Fruit fly (Drosophila melanogaster) whole organism, embryonic: ENCODE measurements around the gene Gclm.
A peak's percentile ranks its signal among the peaks of the same experiment; 100 is the strongest.

Source experiments
- Ada2b ChIP-seq: fragments of 200-800 bp; sonication (Bioruptor generic); IDR thresholded peaks from 2 replicates; pipeline ENCODE4 v1.3.6; 2022; ENCODE audit warnings: missing biosample characterization, missing genetic modification characterization
- B-H2 ChIP-seq: fragments of 200-800 bp; sonication (Bioruptor generic); optimal IDR thresholded peaks from 2 replicates; lab custom pipeline; 2018; ENCODE audit warnings: missing biosample characterization, mild to moderate bottlenecking, missing genetic modification characterization
- Bdp1 ChIP-seq: fragments of 200-800 bp; sonication (Bioruptor generic); optimal IDR thresholded peaks from 3 replicates; lab custom pipeline; 2016; ENCODE audit warnings: missing biosample characterization, missing genetic modification characterization
- CG12391 ChIP-seq: fragments of 200-800 bp; sonication (Bioruptor generic); optimal IDR thresholded peaks from 3 replicates; lab custom pipeline; 2018; ENCODE audit warnings: missing biosample characterization, mild to moderate bottlenecking, missing genetic modification characterization, moderate library complexity
- CG12659 ChIP-seq: fragments of 200-800 bp; sonication (Bioruptor generic); optimal IDR thresholded peaks from 3 replicates; lab custom pipeline; 2017; ENCODE audit warnings: mild to moderate bottlenecking, missing biosample characterization, missing genetic modification reagents, missing genetic modification characterization
- CG12942 ChIP-seq: fragments of 200-800 bp; sonication (Bioruptor generic); optimal IDR thresholded peaks from 3 replicates; lab custom pipeline; 2016; ENCODE audit warnings: missing biosample characterization, missing genetic modification characterization
- CG13894 ChIP-seq: fragments of 200-800 bp; sonication (Bioruptor generic); optimal IDR thresholded peaks from 3 replicates; lab custom pipeline; 2018; ENCODE audit warnings: missing biosample characterization, mild to moderate bottlenecking, missing genetic modification characterization, moderate library complexity
- CG14050 ChIP-seq: fragments of 200-800 bp; sonication (Bioruptor generic); IDR thresholded peaks from 3 replicates; pipeline ENCODE4 v1.3.6; 2022; ENCODE audit warnings: missing biosample characterization, missing genetic modification characterization
- CG14860 ChIP-seq: fragments of 200-800 bp; sonication (Bioruptor generic); IDR thresholded peaks from 3 replicates; pipeline ENCODE4 v1.3.6; 2022; ENCODE audit warnings: missing biosample characterization, missing genetic modification characterization; ENCODE audit not compliant: partially characterized antibody
- CG15514 ChIP-seq: fragments of 200-800 bp; sonication (Bioruptor generic); optimal IDR thresholded peaks from 3 replicates; lab custom pipeline; 2017; ENCODE audit warnings: missing biosample characterization, missing genetic modification characterization, mild to moderate bottlenecking, moderate library complexity, missing genetic modification reagents
- CG15601 ChIP-seq: fragments of 200-800 bp; sonication (Bioruptor generic); optimal IDR thresholded peaks from 3 replicates; lab custom pipeline; 2019; ENCODE audit warnings: missing biosample characterization, mild to moderate bottlenecking, missing genetic modification characterization, moderate library complexity
- CG18262 ChIP-seq: fragments of 200-800 bp; optimal IDR thresholded peaks from 3 replicates; lab custom pipeline; 2019; ENCODE audit warnings: missing biosample characterization, mild to moderate bottlenecking, missing genetic modification characterization, moderate library complexity
- CG2129 ChIP-seq: fragments of 200-800 bp; sonication (Bioruptor generic); IDR thresholded peaks from 2 replicates; pipeline ENCODE4 v1.3.6; 2022; ENCODE audit warnings: missing biosample characterization, missing genetic modification characterization; ENCODE audit not compliant: partially characterized antibody
- CG30403 ChIP-seq: fragments of 200-800 bp; sonication (Bioruptor generic); optimal IDR thresholded peaks from 3 replicates; lab custom pipeline; 2016; ENCODE audit warnings: missing biosample characterization, missing genetic modification characterization
- CG6854 ChIP-seq: fragments of 200-800 bp; sonication (Bioruptor generic); optimal IDR thresholded peaks from 3 replicates; lab custom pipeline; 2017; ENCODE audit warnings: missing biosample characterization, mild to moderate bottlenecking, missing genetic modification characterization
- CG7963 ChIP-seq: fragments of 200-800 bp; sonication (Bioruptor generic); IDR thresholded peaks from 3 replicates; pipeline ENCODE4 v1.3.6; 2022; ENCODE audit warnings: missing biosample characterization, missing genetic modification characterization; ENCODE audit not compliant: partially characterized antibody
- CG9215 ChIP-seq: fragments of 200-800 bp; sonication (Bioruptor generic); IDR thresholded peaks from 2 replicates; pipeline ENCODE4 v1.3.6; 2022; ENCODE audit warnings: missing biosample characterization, missing genetic modification characterization
- CG9797 ChIP-seq: fragments of 200-800 bp; sonication (Bioruptor generic); optimal IDR thresholded peaks from 3 replicates; lab custom pipeline; 2018; ENCODE audit warnings: missing biosample characterization, mild to moderate bottlenecking, missing genetic modification characterization
- CTCF ChIP-seq: fragments of 200-800 bp; sonication (Bioruptor generic); optimal IDR thresholded peaks from 2 replicates; lab custom pipeline; 2017; ENCODE audit warnings: missing biosample characterization, mild to moderate bottlenecking, missing genetic modification characterization, moderate library complexity
- Dip2 ChIP-seq: fragments of 200-800 bp; sonication (Bioruptor generic); IDR thresholded peaks from 2 replicates; pipeline ENCODE4 v1.3.6; 2022; ENCODE audit warnings: missing biosample characterization, missing genetic modification characterization
- Ets65A ChIP-seq: fragments of 200-800 bp; sonication (Bioruptor generic); peaks from one replicate; lab custom pipeline; 2016; ENCODE audit warnings: missing biosample characterization, missing genetic modification characterization
- Lhr ChIP-seq: fragments of 200-800 bp; sonication (Bioruptor generic); optimal IDR thresholded peaks from 3 replicates; lab custom pipeline; 2017; ENCODE audit warnings: mild to moderate bottlenecking, missing biosample characterization, missing genetic modification reagents, missing genetic modification characterization
- Lpt ChIP-seq: fragments of >200 bp; optimal IDR thresholded peaks from 2 replicates; lab custom pipeline; 2018; ENCODE audit warnings: missing biosample characterization, missing genetic modification characterization
- Nf-YB ChIP-seq: fragments of 200-800 bp; sonication (Bioruptor generic); optimal IDR thresholded peaks from 3 replicates; lab custom pipeline; 2019; ENCODE audit warnings: missing biosample characterization, mild to moderate bottlenecking, missing genetic modification characterization, moderate library complexity
- Ptx1 ChIP-seq: fragments of 200-800 bp; sonication (Bioruptor generic); IDR thresholded peaks from 2 replicates; pipeline ENCODE4 v1.3.6; 2022; ENCODE audit warnings: missing biosample characterization, missing genetic modification characterization
- Scr ChIP-seq: fragments of 200-800 bp; sonication (Bioruptor generic); IDR thresholded peaks from 2 replicates; pipeline ENCODE4 v1.3.6; 2022; ENCODE audit warnings: missing biosample characterization, missing genetic modification characterization; ENCODE audit not compliant: partially characterized antibody
- Six4 ChIP-seq: fragments of 200-800 bp; sonication (Bioruptor generic); optimal IDR thresholded peaks from 2 replicates; lab custom pipeline; 2016; ENCODE audit warnings: missing biosample characterization, missing genetic modification characterization
- Spps ChIP-seq: fragments of 200-800 bp; sonication (Bioruptor generic); optimal IDR thresholded peaks from 2 replicates; lab custom pipeline; 2018; ENCODE audit warnings: missing biosample characterization, mild to moderate bottlenecking, missing genetic modification characterization
- Trl ChIP-seq, 3 experiments: fragments of >200 bp in 2 of 3; fragments of 200-800 bp in 1 of 3; sonication (Bioruptor generic) in 1 of 3; optimal IDR thresholded peaks; 2 replicates in 1 of 3; 3 replicates in 2 of 3; lab custom pipeline; 2016 to 2017; ENCODE audit warnings: missing biosample characterization in 1 of 3, missing genetic modification characterization in 1 of 3
- YL-1 ChIP-seq: fragments of 200-800 bp; sonication (Bioruptor generic); optimal IDR thresholded peaks from 3 replicates; lab custom pipeline; 2017; ENCODE audit warnings: missing biosample characterization, mild to moderate bottlenecking, missing genetic modification characterization
- ab ChIP-seq: fragments of 200-800 bp; sonication (Bioruptor generic); optimal IDR thresholded peaks from 2 replicates; lab custom pipeline; 2016; ENCODE audit warnings: missing biosample characterization, missing genetic modification characterization
- abd-A ChIP-seq: fragments of 200-800 bp; sonication (Bioruptor generic); optimal IDR thresholded peaks from 3 replicates; lab custom pipeline; 2019; ENCODE audit warnings: missing biosample characterization, mild to moderate bottlenecking, missing genetic modification characterization, moderate library complexity
- ap ChIP-seq: fragments of 200-800 bp; sonication (Bioruptor generic); IDR thresholded peaks from 2 replicates; pipeline ENCODE4 v1.3.6; 2022; ENCODE audit warnings: missing biosample characterization, missing genetic modification characterization
- bowl ChIP-seq: fragments of 200-800 bp; sonication (Bioruptor generic); IDR thresholded peaks from 2 replicates; pipeline ENCODE4 v1.3.6; 2022; ENCODE audit warnings: missing biosample characterization, missing genetic modification characterization
- cg ChIP-seq: fragments of 200-800 bp; sonication (Bioruptor generic); optimal IDR thresholded peaks from 3 replicates; lab custom pipeline; 2019; ENCODE audit warnings: missing biosample characterization, mild to moderate bottlenecking, missing genetic modification characterization, moderate library complexity
- crc ChIP-seq: fragments of 200-800 bp; sonication (Bioruptor generic); optimal IDR thresholded peaks from 2 replicates; lab custom pipeline; 2016; ENCODE audit warnings: missing biosample characterization, missing genetic modification characterization
- fd64A ChIP-seq: fragments of 200-800 bp; sonication (Bioruptor generic); optimal IDR thresholded peaks from 3 replicates; lab custom pipeline; 2018; ENCODE audit warnings: missing biosample characterization, mild to moderate bottlenecking, missing genetic modification characterization
- gfzf ChIP-seq: fragments of 200-800 bp; sonication (Bioruptor generic); optimal IDR thresholded peaks from 2 replicates; lab custom pipeline; 2016; ENCODE audit warnings: missing biosample characterization, mild to moderate bottlenecking, missing genetic modification characterization, moderate library complexity
- insv ChIP-seq, 2 experiments: fragments of 200-800 bp; sonication (Bioruptor generic); optimal IDR thresholded peaks; 3 replicates each; lab custom pipeline; 2016 to 2018; ENCODE audit warnings: missing biosample characterization in 2 of 2, missing genetic modification characterization in 2 of 2
- inv ChIP-seq: fragments of 200-800 bp; sonication (Bioruptor generic); IDR thresholded peaks from 2 replicates; pipeline ENCODE4 v1.3.6; 2022; ENCODE audit warnings: missing biosample characterization, missing genetic modification characterization; ENCODE audit not compliant: partially characterized antibody
- lbe ChIP-seq: fragments of 200-800 bp; sonication (Bioruptor generic); optimal IDR thresholded peaks from 2 replicates; lab custom pipeline; 2016; ENCODE audit warnings: missing biosample characterization, mild to moderate bottlenecking, missing genetic modification characterization
- lmd ChIP-seq: fragments of 200-800 bp; sonication (Bioruptor generic); IDR thresholded peaks from 2 replicates; pipeline ENCODE4 v1.3.6; 2022; ENCODE audit warnings: missing biosample characterization, missing genetic modification characterization
- lola ChIP-seq, 3 experiments: fragments of >200 bp in 2 of 3; fragments of 200-800 bp in 1 of 3; sonication (Bioruptor generic) in 1 of 3; optimal IDR thresholded peaks; 2 replicates each; lab custom pipeline; 2017 to 2019; ENCODE audit warnings: missing biosample characterization in 3 of 3, missing genetic modification characterization in 3 of 3, mild to moderate bottlenecking in 1 of 3, moderate library complexity in 1 of 3
- ranshi ChIP-seq: fragments of 200-800 bp; sonication (Bioruptor generic); IDR thresholded peaks from 2 replicates; pipeline ENCODE4 v1.3.6; 2022; ENCODE audit warnings: missing biosample characterization, missing genetic modification characterization
- scrt ChIP-seq: fragments of 200-800 bp; sonication (Bioruptor generic); optimal IDR thresholded peaks from 2 replicates; lab custom pipeline; 2018; ENCODE audit warnings: missing biosample characterization, mild to moderate bottlenecking, missing genetic modification characterization, moderate library complexity
- sd ChIP-seq: fragments of 200-800 bp; sonication (Bioruptor generic); optimal IDR thresholded peaks from 3 replicates; lab custom pipeline; 2018; ENCODE audit warnings: missing biosample characterization, mild to moderate bottlenecking, missing genetic modification characterization, moderate library complexity
- sob ChIP-seq: fragments of 200-800 bp; sonication (Bioruptor generic); IDR thresholded peaks from 2 replicates; pipeline ENCODE4 v1.3.6; 2022; ENCODE audit warnings: missing biosample characterization, missing genetic modification characterization
- vnd ChIP-seq: fragments of 200-800 bp; sonication (Bioruptor generic); IDR thresholded peaks from 3 replicates; pipeline ENCODE4 v1.3.6; 2022; ENCODE audit warnings: missing biosample characterization, missing genetic modification characterization; ENCODE audit not compliant: partially characterized antibody
- vvl ChIP-seq: fragments of 200-800 bp; sonication (Bioruptor generic); IDR thresholded peaks from 2 replicates; pipeline ENCODE4 v1.3.6; 2022; ENCODE audit warnings: missing biosample characterization, missing genetic modification characterization

Gclm gene

dm6 chr3R:22639239-22639858 is 47.0 kb downstream of the Gclm start, which contains the start of the genes loco and wake (continued):
- TF ChIP-seq insv (GFP tag; optimal IDR thresholded peaks at IDR 0.05; lab: Kevin White, UChicago) (peak in 1 of 2 experiments; percentile 39), crc (GFP tag; lab: Kevin White, UChicago) (no peak), Dip2 (GFP tag; lab: Robert Waterston, UW) (no peak), CG12942 (GFP tag; lab: Kevin White, UChicago) (no peak), CG14860 (GFP tag; lab: Robert Waterston, UW) (peak; percentile 88), CG7963 (GFP tag; lab: Robert Waterston, UW) (peak; percentile 80), Six4 (GFP tag; lab: Kevin White, UChicago) (no peak), YL-1 (GFP tag; lab: Kevin White, UChicago) (peak; percentile 45), fd64A (no peak), sd (tag; lab: Kevin White, UChicago) (peak; percentile 70), lmd (GFP tag; lab: Robert Waterston, UW) (no peak), Lhr (GFP tag; lab: Kevin White, UChicago) (peak; percentile 98), sob (GFP tag; lab: Robert Waterston, UW) (peak; percentile 10; the same call in 1 of the 2 replicates), B-H2 (no peak), Spps (tag; lab: Kevin White, UChicago) (peak; percentile 21), lbe (GFP tag; lab: Kevin White, UChicago) (no peak), gfzf (GFP tag; lab: Kevin White, UChicago) (peak; percentile 35), Ada2b (GFP tag; lab: Robert Waterston, UW) (0 out of 2 replicates have a peak, but pooled peaks have one; percentile 3), CG9215 (no peak), CG2129 (GFP tag; lab: Robert Waterston, UW) (peak; percentile 90), abd-A (peak; percentile 4), CG12391 (tag; lab: Kevin White, UChicago) (peak; percentile 53), CG6854 (GFP tag; lab: Kevin White, UChicago) (no peak), cg (peak; percentile 28), CTCF (GFP tag; lab: Kevin White, UChicago) (peak; percentile 42), bowl (GFP tag; lab: Robert Waterston, UW) (no peak), vnd (GFP tag; lab: Robert Waterston, UW) (peak; percentile 86), CG30403 (GFP tag; lab: Kevin White, UChicago) (no peak), Ets65A (peak; percentile 93), CG18262 (tag; lab: Kevin White, UChicago) (peak; percentile 5), CG15601 (tag; lab: Kevin White, UChicago) (peak; percentile 4), scrt (GFP tag; lab: Kevin White, UChicago) (peak; percentile 4), Ptx1 (GFP tag; lab: Robert Waterston, UW) (no peak), Scr (peak; percentile 96), Bdp1 (GFP tag; lab: Kevin White, UChicago) (no peak), CG14050 (GFP tag; lab: Robert Waterston, UW) (no peak), CG9797 (peak; percentile 37), Nf-YB (GFP tag; lab: Kevin White, UChicago) (no peak), CG13894 (tag; lab: Kevin White, UChicago) (peak; percentile 19), vvl (GFP tag; lab: Robert Waterston, UW) (peak; percentile 21; the same call in 1 of the 2 replicates), ab (no peak), CG12659 (GFP tag; lab: Kevin White, UChicago) (peak; percentile 52), CG15514 (GFP tag; lab: Kevin White, UChicago) (peak; percentile 49), Lpt (GFP tag; lab: Kevin White, UChicago) (no peak), ranshi (no peak), inv (peak; percentile 84), ap (no peak), lola (GFP tag; optimal IDR thresholded peaks at IDR 0.05; lab: Kevin White, UChicago) (peak in 1 of 3 experiments; percentile 7), Trl (optimal IDR thresholded peaks at IDR 0.05; lab: Kevin White, UChicago) (peak in 1 of 2 experiments; percentile 9), Trl (GFP tag; optimal IDR thresholded peaks at IDR 0.05; lab: Kevin White, UChicago) (no peak)
